Worm (Caenorhabditis elegans) whole organism, young adult: ENCODE measurements around the gene ZK6.8.

ENCODE experiments used
- B0261.1 ChIP-seq: sonication (generic microtip); optimal IDR thresholded peaks from 2 replicates; lab custom pipeline; 2016; ENCODE audit warnings: mild to moderate bottlenecking, missing genetic modification characterization, moderate library complexity, missing compliant biosample characterization
- F49E8.2 ChIP-seq: sonication (generic microtip); optimal IDR thresholded peaks from 3 replicates; lab custom pipeline; 2017; ENCODE audit warnings: missing genetic modification characterization, mild to moderate bottlenecking, missing compliant biosample characterization, antibody characterized with exemption, moderate library complexity; ENCODE audit not compliant: insufficient read depth
- F55B11.4 ChIP-seq: sonication (generic microtip); optimal IDR thresholded peaks from 2 replicates; lab custom pipeline; 2016; ENCODE audit warnings: missing compliant biosample characterization, missing genetic modification characterization, borderline replicate concordance; ENCODE audit not compliant: insufficient read depth
- T26A5.8 ChIP-seq: sonication (generic microtip); optimal IDR thresholded peaks from 2 replicates; lab custom pipeline; 2016; ENCODE audit warnings: missing genetic modification characterization, missing compliant biosample characterization
- ama-1 ChIP-seq, 3 experiments: fragments of 150-350 bp in 1 of 3; sonication (generic microtip) in 2 of 3; optimal IDR thresholded peaks; 2 replicates each; lab custom pipeline; 2014 to 2018; ENCODE audit warnings: missing biosample characterization in 2 of 3, missing genetic modification characterization in 2 of 3, missing genetic modification reagents in 2 of 3
- ccch-3 ChIP-seq: fragments of 200-800 bp; sonication (Bioruptor generic); optimal IDR thresholded peaks from 2 replicates; lab custom pipeline; 2018; ENCODE audit warnings: mild to moderate bottlenecking, missing genetic modification characterization, missing compliant biosample characterization
- madf-3 ChIP-seq: fragments of 200-800 bp; sonication (Bioruptor generic); IDR thresholded peaks from 2 replicates; pipeline ENCODE4 v1.3.6; 2022; ENCODE audit warnings: missing genetic modification reagents, missing genetic modification characterization, missing compliant biosample characterization
- rec-8 ChIP-seq, 2 experiments: sonication (generic microtip); optimal IDR thresholded peaks; 2 replicates each; lab custom pipeline; 2016; ENCODE audit warnings: mild to moderate bottlenecking in 2 of 2, missing genetic modification characterization in 2 of 2, missing genetic modification reagents in 2 of 2, missing genotype in 2 of 2, missing biosample characterization in 1 of 2, missing compliant biosample characterization in 1 of 2, moderate library complexity in 1 of 2
- sea-2 ChIP-seq: fragments of 200-800 bp; sonication (Bioruptor generic); IDR thresholded peaks from 2 replicates; pipeline ENCODE4 v1.3.6; 2022; ENCODE audit warnings: missing genetic modification characterization, missing compliant biosample characterization
- ztf-3 ChIP-seq: fragments of 200-800 bp; sonication (Bioruptor generic); optimal IDR thresholded peaks from 2 replicates; lab custom pipeline; 2018; ENCODE audit warnings: mild to moderate bottlenecking, missing genetic modification characterization, missing compliant biosample characterization

DNA sequence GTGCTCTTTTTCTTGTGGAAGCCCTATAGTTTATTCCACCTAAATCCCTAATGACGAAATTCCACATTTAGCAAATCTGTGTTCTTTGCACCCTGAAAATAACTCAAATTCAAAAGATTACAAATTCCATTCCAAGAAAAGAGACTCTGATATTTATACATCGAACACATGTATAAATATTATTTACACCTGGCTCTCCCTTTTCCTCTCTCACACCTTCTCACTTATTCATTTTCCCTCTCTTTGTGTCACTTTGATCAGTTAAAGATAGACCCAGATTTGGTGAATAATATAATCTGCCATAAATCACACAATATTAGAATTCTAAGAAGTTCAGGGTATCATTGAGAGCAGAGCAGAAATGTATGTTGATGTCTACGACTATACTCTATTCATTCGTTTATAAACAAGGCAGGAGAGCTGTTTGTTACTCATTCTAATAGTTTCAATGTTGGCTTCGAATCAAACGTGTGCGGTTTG, 10.5 kb downstream of the ZK6.8 start, which contains the start of gene nhr-254:
- TF ChIP-seq ztf-3 (no peak), F49E8.2 (tag; lab: Kevin White, UChicago) (no peak), ccch-3 (GFP tag; lab: Kevin White, UChicago) (no peak), sea-2 (GFP tag; lab: Robert Waterston, UW) (no peak), B0261.1 (tag; lab: Kevin White, UChicago) (no peak), F55B11.4 (tag; lab: Kevin White, UChicago) (no peak), ama-1 (optimal IDR thresholded peaks at IDR 0.05; lab: Kevin White, UChicago) (no peak), ama-1 (GFP tag; optimal IDR thresholded peaks at IDR 0.05; lab: Kevin White, UChicago) (no peak), madf-3 (no peak), rec-8 (tag; optimal IDR thresholded peaks at IDR 0.05; lab: Kevin White, UChicago) (no peak), T26A5.8 (tag; lab: Kevin White, UChicago) (no peak)
